Fruit fly (Drosophila melanogaster) whole organism, embryonic: Measurements from ENCODE around the gene tmod.

Source experiments
- BEAF-32 ChIP-seq: fragments of 200-800 bp; sonication (Bioruptor generic); optimal IDR thresholded peaks from 3 replicates; lab custom pipeline; 2017; ENCODE audit warnings: missing biosample characterization, missing genetic modification characterization, mild to moderate bottlenecking, moderate library complexity, missing genetic modification reagents
- CG10267 ChIP-seq: fragments of 200-800 bp; sonication (Bioruptor generic); optimal IDR thresholded peaks from 2 replicates; lab custom pipeline; 2018; ENCODE audit warnings: missing biosample characterization, mild to moderate bottlenecking, missing genetic modification characterization, moderate library complexity
- CG10565 ChIP-seq: fragments of 200-800 bp; sonication (Bioruptor generic); optimal IDR thresholded peaks from 3 replicates; lab custom pipeline; 2016; ENCODE audit warnings: missing biosample characterization, mild to moderate bottlenecking, missing genetic modification characterization
- CG12104 ChIP-seq: fragments of 200-800 bp; sonication (Bioruptor generic); optimal IDR thresholded peaks from 3 replicates; lab custom pipeline; 2016; ENCODE audit warnings: missing biosample characterization, missing genetic modification characterization
- CG12659 ChIP-seq: fragments of 200-800 bp; sonication (Bioruptor generic); optimal IDR thresholded peaks from 3 replicates; lab custom pipeline; 2017; ENCODE audit warnings: mild to moderate bottlenecking, missing biosample characterization, missing genetic modification reagents, missing genetic modification characterization
- CG13424 ChIP-seq: fragments of 200-800 bp; sonication (Bioruptor generic); optimal IDR thresholded peaks from 2 replicates; lab custom pipeline; 2019; ENCODE audit warnings: missing biosample characterization, mild to moderate bottlenecking, missing genetic modification characterization, moderate library complexity
- CG13894 ChIP-seq: fragments of 200-800 bp; sonication (Bioruptor generic); optimal IDR thresholded peaks from 3 replicates; lab custom pipeline; 2018; ENCODE audit warnings: missing biosample characterization, mild to moderate bottlenecking, missing genetic modification characterization, moderate library complexity
- CG14860 ChIP-seq: fragments of 200-800 bp; sonication (Bioruptor generic); IDR thresholded peaks from 3 replicates; pipeline ENCODE4 v1.3.6; 2022; ENCODE audit warnings: missing biosample characterization, missing genetic modification characterization; ENCODE audit not compliant: partially characterized antibody
- CG16863 ChIP-seq: fragments of 200-800 bp; sonication (Bioruptor generic); optimal IDR thresholded peaks from 3 replicates; lab custom pipeline; 2016; ENCODE audit warnings: missing biosample characterization, missing genetic modification characterization
- CG17328 ChIP-seq: fragments of 200-800 bp; sonication (Bioruptor generic); IDR thresholded peaks from 2 replicates; pipeline ENCODE4 v1.3.6; 2022; ENCODE audit warnings: missing biosample characterization, missing genetic modification characterization
- CG18599 ChIP-seq: fragments of 200-800 bp; sonication (Bioruptor generic); optimal IDR thresholded peaks from 3 replicates; lab custom pipeline; 2017; ENCODE audit warnings: missing biosample characterization, missing genetic modification characterization, mild to moderate bottlenecking, moderate library complexity, missing genetic modification reagents
- CG31388 ChIP-seq: fragments of 200-800 bp; sonication (Bioruptor generic); optimal IDR thresholded peaks from 2 replicates; lab custom pipeline; 2016; ENCODE audit warnings: missing biosample characterization, missing genetic modification characterization
- CG32767 ChIP-seq: fragments of 200-800 bp; sonication (Bioruptor generic); IDR thresholded peaks from 2 replicates; pipeline ENCODE4 v1.3.6; 2022; ENCODE audit warnings: missing biosample characterization, missing genetic modification characterization
- CG33213 ChIP-seq: fragments of 200-800 bp; sonication (Bioruptor generic); optimal IDR thresholded peaks from 3 replicates; lab custom pipeline; 2016; ENCODE audit warnings: missing biosample characterization, missing genetic modification characterization
- CG33557 ChIP-seq: fragments of 200-800 bp; sonication (Bioruptor generic); optimal IDR thresholded peaks from 2 replicates; lab custom pipeline; 2019; ENCODE audit warnings: missing biosample characterization, mild to moderate bottlenecking, missing genetic modification characterization, moderate library complexity
- CG3726 ChIP-seq: fragments of 200-800 bp; sonication (Bioruptor generic); IDR thresholded peaks from 3 replicates; pipeline ENCODE4, ENCODE4 v1.3.6; 2022; ENCODE audit warnings: missing biosample characterization, missing genetic modification characterization
- CG4707 ChIP-seq: fragments of 200-800 bp; sonication (Bioruptor generic); optimal IDR thresholded peaks from 2 replicates; lab custom pipeline; 2018; ENCODE audit warnings: missing biosample characterization, mild to moderate bottlenecking, missing genetic modification characterization, moderate library complexity
- CG4730 ChIP-seq: fragments of 200-800 bp; sonication (Bioruptor generic); IDR thresholded peaks from 2 replicates; pipeline ENCODE4 v1.3.6; 2022; ENCODE audit warnings: missing biosample characterization, missing genetic modification characterization
- CG6813 ChIP-seq: fragments of 200-800 bp; sonication (Bioruptor generic); optimal IDR thresholded peaks from 2 replicates; lab custom pipeline; 2017; ENCODE audit warnings: missing biosample characterization, missing genetic modification characterization, mild to moderate bottlenecking, moderate library complexity, missing genetic modification reagents
- CG7786 ChIP-seq: fragments of 200-800 bp; sonication (Bioruptor generic); optimal IDR thresholded peaks from 2 replicates; lab custom pipeline; 2016; ENCODE audit warnings: missing biosample characterization, missing genetic modification characterization
- Dbx ChIP-seq: fragments of 200-800 bp; sonication (Bioruptor generic); IDR thresholded peaks from 3 replicates; pipeline ENCODE4 v1.3.6; 2022; ENCODE audit warnings: missing biosample characterization, missing genetic modification characterization
- Elba2 ChIP-seq: fragments of 200-800 bp; sonication (Bioruptor generic); optimal IDR thresholded peaks from 3 replicates; lab custom pipeline; 2016; ENCODE audit warnings: missing biosample characterization, missing genetic modification characterization
- Ets65A ChIP-seq: fragments of 200-800 bp; sonication (Bioruptor generic); peaks from one replicate; lab custom pipeline; 2016; ENCODE audit warnings: missing biosample characterization, missing genetic modification characterization
- Fer1 ChIP-seq: fragments of 200-800 bp; sonication (Bioruptor generic); optimal IDR thresholded peaks from 2 replicates; lab custom pipeline; 2017; ENCODE audit warnings: missing biosample characterization, mild to moderate bottlenecking, missing genetic modification characterization
- HHEX ChIP-seq: fragments of 200-800 bp; sonication (Bioruptor generic); optimal IDR thresholded peaks from 3 replicates; lab custom pipeline; 2017; ENCODE audit warnings: missing biosample characterization, mild to moderate bottlenecking, missing genetic modification characterization, missing genetic modification reagents
- HmgD ChIP-seq: fragments of 200-800 bp; sonication (Bioruptor generic); optimal IDR thresholded peaks from 3 replicates; lab custom pipeline; 2016; ENCODE audit warnings: missing biosample characterization, missing genetic modification characterization
- Lhr ChIP-seq: fragments of 200-800 bp; sonication (Bioruptor generic); optimal IDR thresholded peaks from 3 replicates; lab custom pipeline; 2017; ENCODE audit warnings: mild to moderate bottlenecking, missing biosample characterization, missing genetic modification reagents, missing genetic modification characterization
- NFAT ChIP-seq: fragments of 200-800 bp; sonication (Bioruptor generic); IDR thresholded peaks from 2 replicates; pipeline ENCODE4 v1.3.6; 2022; ENCODE audit warnings: missing biosample characterization, missing genetic modification characterization
- Nf-YC ChIP-seq: fragments of 200-800 bp; optimal IDR thresholded peaks from 3 replicates; lab custom pipeline; 2019; ENCODE audit warnings: missing biosample characterization, mild to moderate bottlenecking, missing genetic modification characterization, moderate library complexity
- Tbp ChIP-seq: fragments of >200 bp; optimal IDR thresholded peaks from 2 replicates; lab custom pipeline; 2018; ENCODE audit warnings: missing biosample characterization, missing genetic modification characterization
- cg ChIP-seq: fragments of 200-800 bp; sonication (Bioruptor generic); optimal IDR thresholded peaks from 3 replicates; lab custom pipeline; 2019; ENCODE audit warnings: missing biosample characterization, mild to moderate bottlenecking, missing genetic modification characterization, moderate library complexity
- chm ChIP-seq: fragments of 200-800 bp; sonication (Bioruptor generic); IDR thresholded peaks from 2 replicates; pipeline ENCODE4 v1.3.6; 2022; ENCODE audit warnings: missing biosample characterization, missing genetic modification characterization
- dimm ChIP-seq: fragments of 200-800 bp; sonication (Bioruptor generic); IDR thresholded peaks from 2 replicates; pipeline ENCODE4 v1.3.6; 2022; ENCODE audit warnings: missing biosample characterization, missing genetic modification characterization
- dm ChIP-seq: fragments of 200-800 bp; sonication (Bioruptor generic); optimal IDR thresholded peaks from 3 replicates; lab custom pipeline; 2016; ENCODE audit warnings: missing biosample characterization, missing genetic modification characterization
- esg ChIP-seq: fragments of 200-800 bp; sonication (Bioruptor generic); conservative IDR thresholded peaks from 2 replicates; pipeline ENCODE4 v1.3.6; 2022; ENCODE audit warnings: missing biosample characterization, missing genetic modification characterization
- gcm2 ChIP-seq: fragments of 200-800 bp; sonication (Bioruptor generic); optimal IDR thresholded peaks from 2 replicates; lab custom pipeline; 2016; ENCODE audit warnings: missing biosample characterization, missing genetic modification characterization
- gfzf ChIP-seq: fragments of 200-800 bp; sonication (Bioruptor generic); optimal IDR thresholded peaks from 2 replicates; lab custom pipeline; 2016; ENCODE audit warnings: missing biosample characterization, mild to moderate bottlenecking, missing genetic modification characterization, moderate library complexity
- grau ChIP-seq: fragments of 200-800 bp; optimal IDR thresholded peaks from 3 replicates; lab custom pipeline; 2019; ENCODE audit warnings: missing biosample characterization, mild to moderate bottlenecking, missing genetic modification characterization, moderate library complexity
- hbn ChIP-seq: fragments of 200-800 bp; sonication (Bioruptor generic); IDR thresholded peaks from 2 replicates; pipeline ENCODE4 v1.3.6; 2022; ENCODE audit warnings: missing biosample characterization, missing genetic modification characterization; ENCODE audit not compliant: partially characterized antibody
- inv ChIP-seq: fragments of 200-800 bp; sonication (Bioruptor generic); IDR thresholded peaks from 2 replicates; pipeline ENCODE4 v1.3.6; 2022; ENCODE audit warnings: missing biosample characterization, missing genetic modification characterization; ENCODE audit not compliant: partially characterized antibody
- klu ChIP-seq: fragments of 200-800 bp; sonication (Bioruptor generic); IDR thresholded peaks from 2 replicates; pipeline ENCODE4 v1.3.6; 2022; ENCODE audit warnings: missing biosample characterization, missing genetic modification characterization
- knrl ChIP-seq: fragments of 200-800 bp; sonication (Bioruptor generic); IDR thresholded peaks from 3 replicates; pipeline ENCODE4 v1.3.6; 2022; ENCODE audit warnings: missing biosample characterization, missing genetic modification characterization; ENCODE audit not compliant: partially characterized antibody
- nmo ChIP-seq: fragments of 200-800 bp; sonication (Bioruptor generic); optimal IDR thresholded peaks from 2 replicates; lab custom pipeline; 2018; ENCODE audit warnings: missing biosample characterization, mild to moderate bottlenecking, missing genetic modification characterization, moderate library complexity
- odd ChIP-seq: fragments of 200-800 bp; sonication (Bioruptor generic); optimal IDR thresholded peaks from 2 replicates; lab custom pipeline; 2017; ENCODE audit warnings: missing biosample characterization, mild to moderate bottlenecking, missing genetic modification characterization
- pho ChIP-seq: fragments of 200-800 bp; sonication (Bioruptor generic); optimal IDR thresholded peaks from 2 replicates; lab custom pipeline; 2016; ENCODE audit warnings: missing biosample characterization, missing genetic modification characterization
- pum ChIP-seq: fragments of 200-800 bp; sonication (Bioruptor generic); optimal IDR thresholded peaks from 2 replicates; lab custom pipeline; 2016; ENCODE audit warnings: missing biosample characterization, missing genetic modification characterization
- sens-2 ChIP-seq: fragments of 200-800 bp; sonication (Bioruptor generic); IDR thresholded peaks from 2 replicates; pipeline ENCODE4 v1.3.6; 2022; ENCODE audit warnings: missing biosample characterization, missing genetic modification characterization
- seq ChIP-seq: fragments of 200-800 bp; sonication (Bioruptor generic); IDR thresholded peaks from 2 replicates; pipeline ENCODE4 v1.3.6; 2022; ENCODE audit warnings: missing biosample characterization, missing genetic modification characterization
- slbo ChIP-seq: fragments of 200-800 bp; sonication (Bioruptor generic); IDR thresholded peaks from 2 replicates; pipeline ENCODE4 v1.3.6; 2022; ENCODE audit warnings: missing biosample characterization, missing genetic modification characterization
- stwl ChIP-seq: fragments of 200-800 bp; sonication (Bioruptor generic); optimal IDR thresholded peaks from 3 replicates; lab custom pipeline; 2018; ENCODE audit warnings: missing biosample characterization, mild to moderate bottlenecking, missing genetic modification characterization, moderate library complexity
- zen ChIP-seq: fragments of 200-800 bp; sonication (Bioruptor generic); optimal IDR thresholded peaks from 3 replicates; lab custom pipeline; 2018; ENCODE audit warnings: missing biosample characterization, mild to moderate bottlenecking, missing genetic modification characterization, moderate library complexity

The tmod gene

DNA sequence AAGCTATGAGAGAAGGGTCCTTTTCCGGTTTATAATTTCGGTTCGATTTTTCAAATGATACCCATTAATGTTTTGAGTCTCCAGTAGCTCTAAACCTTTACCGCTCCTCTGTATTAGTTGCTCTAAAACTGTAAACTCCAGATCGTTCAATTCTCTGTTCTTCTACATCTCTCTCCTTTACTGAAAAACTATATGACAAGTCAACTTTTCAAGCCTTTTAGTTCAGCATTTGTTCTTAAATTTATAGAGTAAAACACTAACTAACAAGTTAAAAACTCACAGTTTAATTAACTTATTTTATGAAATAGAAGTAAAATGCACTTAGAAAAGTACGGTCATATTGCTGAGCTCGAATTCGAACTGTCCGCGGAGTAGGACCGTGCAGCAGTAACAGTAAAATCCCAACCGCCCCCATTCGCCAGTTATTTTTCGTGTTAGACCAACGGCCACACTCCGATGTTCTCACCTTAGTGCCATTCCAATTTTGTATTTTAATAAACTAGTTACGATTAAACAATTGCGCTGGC, 30.4 kb downstream of the tmod start (continued):
- no peak for TF ChIP-seq zen (tag; lab: Kevin White, UChicago)
- no peak for TF ChIP-seq HHEX (GFP tag; lab: Kevin White, UChicago)
- no peak for TF ChIP-seq pum (GFP tag; lab: Kevin White, UChicago)
- no peak for TF ChIP-seq sens-2
- TF ChIP-seq Nf-YC (tag; lab: Kevin White, UChicago) = no peak
- no peak for TF ChIP-seq NFAT
- TF ChIP-seq odd (GFP tag; lab: Kevin White, UChicago) = no peak
- peak; percentile 16 for TF ChIP-seq CG13894 (tag; lab: Kevin White, UChicago)
- TF ChIP-seq CG4730 (GFP tag; lab: Robert Waterston, UW) = no peak
- no peak for TF ChIP-seq CG16863
- peak; percentile 25 for TF ChIP-seq CG10267 (tag; lab: Kevin White, UChicago)
- peak; percentile 25 for TF ChIP-seq CG12659 (GFP tag; lab: Kevin White, UChicago)
- no peak for TF ChIP-seq CG12104
- peak; percentile 46 for TF ChIP-seq CG33213 (GFP tag; lab: Kevin White, UChicago)
- no peak for TF ChIP-seq CG18599 (GFP tag; lab: Kevin White, UChicago)
- peak; percentile 75 for TF ChIP-seq stwl (tag; lab: Kevin White, UChicago)
- TF ChIP-seq dimm (GFP tag; lab: Robert Waterston, UW) = no peak
- TF ChIP-seq cg (GFP tag; lab: Kevin White, UChicago) = no peak
- no peak for TF ChIP-seq seq (GFP tag; lab: Robert Waterston, UW)
- no peak for TF ChIP-seq gcm2 (GFP tag; lab: Kevin White, UChicago)
- no peak for TF ChIP-seq knrl (GFP tag; lab: Robert Waterston, UW)
- TF ChIP-seq CG6813 (GFP tag; lab: Kevin White, UChicago) = no peak
- TF ChIP-seq CG13424 (tag; lab: Kevin White, UChicago) = no peak
- TF ChIP-seq gfzf (GFP tag; lab: Kevin White, UChicago) = peak; percentile 91
- TF ChIP-seq Dbx (GFP tag; lab: Robert Waterston, UW) = no peak
- no peak for TF ChIP-seq CG3726 (GFP tag; lab: Robert Waterston, UW)
- peak; percentile 50 for TF ChIP-seq Lhr (GFP tag; lab: Kevin White, UChicago)
- no peak for TF ChIP-seq esg (GFP tag; lab: Robert Waterston, UW)
- no peak for TF ChIP-seq CG14860 (GFP tag; lab: Robert Waterston, UW)
- TF ChIP-seq pho (GFP tag; lab: Kevin White, UChicago) = no peak
- TF ChIP-seq Ets65A (GFP tag; lab: Kevin White, UChicago) = no peak
- no peak for TF ChIP-seq chm (GFP tag; lab: Robert Waterston, UW)
- TF ChIP-seq CG31388 = no peak
- TF ChIP-seq CG4707 (GFP tag; lab: Kevin White, UChicago) = no peak
- no peak for TF ChIP-seq grau
- no peak for TF ChIP-seq inv (GFP tag; lab: Robert Waterston, UW)
- TF ChIP-seq CG10565 = no peak
- no peak for TF ChIP-seq Fer1 (GFP tag; lab: Kevin White, UChicago)
- TF ChIP-seq CG17328 (GFP tag; lab: Robert Waterston, UW) = no peak
- peak; percentile 31 for TF ChIP-seq nmo
- TF ChIP-seq Elba2 (GFP tag; lab: Kevin White, UChicago) = no peak
- TF ChIP-seq Tbp (GFP tag; lab: Kevin White, UChicago) = no peak
- TF ChIP-seq dm (GFP tag; lab: Kevin White, UChicago) = no peak
- peak; percentile 40 for TF ChIP-seq BEAF-32
- TF ChIP-seq CG33557 (GFP tag; lab: Kevin White, UChicago) = no peak
- no peak for TF ChIP-seq klu (GFP tag; lab: Robert Waterston, UW)
- TF ChIP-seq CG7786 (GFP tag; lab: Kevin White, UChicago) = no peak
- TF ChIP-seq slbo (GFP tag; lab: Robert Waterston, UW) = no peak
- no peak for TF ChIP-seq hbn (GFP tag; lab: Robert Waterston, UW)
- TF ChIP-seq CG32767 (GFP tag; lab: Robert Waterston, UW) = no peak
- no peak for TF ChIP-seq HmgD (GFP tag; lab: Kevin White, UChicago)
